Fruit fly (Drosophila melanogaster) whole organism, prepupa: ENCODE measurements around the gene CG11700.

Experiments
- Blimp-1 ChIP-seq: fragments of 200-800 bp; sonication (Bioruptor generic); optimal IDR thresholded peaks from 3 replicates; lab custom pipeline; 2017; ENCODE audit warnings: missing biosample characterization, missing genetic modification characterization, mild to moderate bottlenecking, moderate library complexity, missing genetic modification reagents
- CG10631 ChIP-seq: fragments of 200-800 bp; sonication (Bioruptor generic); optimal IDR thresholded peaks from 2 replicates; lab custom pipeline; 2016; ENCODE audit warnings: missing biosample characterization, missing genetic modification characterization
- CG15336 ChIP-seq: fragments of 200-800 bp; sonication (Bioruptor generic); IDR thresholded peaks from 2 replicates; pipeline ENCODE4 v1.3.6; 2022; ENCODE audit warnings: missing biosample characterization, missing genetic modification characterization
- CG1621 ChIP-seq: fragments of 200-800 bp; sonication (Bioruptor generic); optimal IDR thresholded peaks from 3 replicates; lab custom pipeline; 2018; ENCODE audit warnings: missing biosample characterization, mild to moderate bottlenecking, missing genetic modification characterization
- CG16779 ChIP-seq: fragments of 200-800 bp; sonication (Bioruptor generic); optimal IDR thresholded peaks from 3 replicates; lab custom pipeline; 2017; ENCODE audit warnings: missing biosample characterization, mild to moderate bottlenecking, missing genetic modification characterization
- CG32006 ChIP-seq: fragments of 200-800 bp; sonication (Bioruptor generic); optimal IDR thresholded peaks from 3 replicates; lab custom pipeline; 2017; ENCODE audit warnings: missing biosample characterization, mild to moderate bottlenecking, missing genetic modification characterization
- CG34406 ChIP-seq: fragments of 200-800 bp; sonication (Bioruptor generic); optimal IDR thresholded peaks from 3 replicates; lab custom pipeline; 2016; ENCODE audit warnings: missing biosample characterization, missing genetic modification characterization
- CG3919 ChIP-seq: fragments of 200-800 bp; sonication (Bioruptor generic); optimal IDR thresholded peaks from 3 replicates; lab custom pipeline; 2016; ENCODE audit warnings: missing biosample characterization, missing genetic modification characterization
- CG4318 ChIP-seq: fragments of 200-800 bp; sonication (Bioruptor generic); optimal IDR thresholded peaks from 3 replicates; lab custom pipeline; 2017; ENCODE audit warnings: missing biosample characterization, mild to moderate bottlenecking, missing genetic modification characterization
- CG6163 ChIP-seq: fragments of 200-800 bp; sonication (Bioruptor generic); IDR thresholded peaks from 3 replicates; pipeline ENCODE4 v1.3.6; 2022; ENCODE audit warnings: missing biosample characterization, missing genetic modification characterization
- CG6276 ChIP-seq: fragments of 200-800 bp; sonication (Bioruptor generic); optimal IDR thresholded peaks from 2 replicates; lab custom pipeline; 2017; ENCODE audit warnings: missing biosample characterization, mild to moderate bottlenecking, missing genetic modification characterization
- CG6808 ChIP-seq: fragments of 200-800 bp; sonication (Bioruptor generic); optimal IDR thresholded peaks from 3 replicates; lab custom pipeline; 2017; ENCODE audit warnings: missing biosample characterization, missing genetic modification characterization, mild to moderate bottlenecking, moderate library complexity, missing genetic modification reagents
- CG6854 ChIP-seq: fragments of 200-800 bp; sonication (Bioruptor generic); optimal IDR thresholded peaks from 2 replicates; lab custom pipeline; 2017; ENCODE audit warnings: missing biosample characterization, mild to moderate bottlenecking, missing genetic modification characterization
- CG7368 ChIP-seq: fragments of 200-800 bp; sonication (Bioruptor generic); optimal IDR thresholded peaks from 3 replicates; lab custom pipeline; 2016; ENCODE audit warnings: missing biosample characterization, missing genetic modification characterization
- CG8119 ChIP-seq: fragments of 200-800 bp; sonication (Bioruptor generic); IDR thresholded peaks from 3 replicates; pipeline ENCODE4 v1.3.6; 2022; ENCODE audit warnings: missing biosample characterization, missing genetic modification characterization
- CG9139 ChIP-seq: fragments of 200-800 bp; sonication (Bioruptor generic); optimal IDR thresholded peaks from 3 replicates; lab custom pipeline; 2017; ENCODE audit warnings: missing biosample characterization, mild to moderate bottlenecking, missing genetic modification characterization
- Eip75B ChIP-seq: fragments of 200-800 bp; sonication (Bioruptor generic); optimal IDR thresholded peaks from 3 replicates; lab custom pipeline; 2016; ENCODE audit warnings: missing biosample characterization, missing genetic modification characterization
- Eip78C ChIP-seq: fragments of 200-800 bp; sonication (Bioruptor generic); peaks from one replicate; lab custom pipeline; 2016; ENCODE audit warnings: missing biosample characterization, missing genetic modification characterization
- Ets21C ChIP-seq: fragments of 200-800 bp; sonication (Bioruptor generic); optimal IDR thresholded peaks from 3 replicates; lab custom pipeline; 2016; ENCODE audit warnings: missing biosample characterization, missing genetic modification characterization
- Ets96B ChIP-seq: fragments of 200-800 bp; optimal IDR thresholded peaks from 2 replicates; lab custom pipeline; 2019; ENCODE audit warnings: missing biosample characterization, mild to moderate bottlenecking, missing genetic modification characterization, moderate library complexity
- Gug ChIP-seq: fragments of 200-800 bp; sonication (Bioruptor generic); IDR thresholded peaks from 2 replicates; pipeline ENCODE4 v1.3.6; 2022; ENCODE audit warnings: missing biosample characterization, missing genetic modification characterization
- Hr38 ChIP-seq: sonication (Bioruptor generic); optimal IDR thresholded peaks from 2 replicates; lab custom pipeline; 2016; ENCODE audit warnings: missing biosample characterization, missing genetic modification characterization
- Hr4 ChIP-seq: fragments of 200-800 bp; sonication (Bioruptor generic); optimal IDR thresholded peaks from 3 replicates; lab custom pipeline; 2016; ENCODE audit warnings: missing biosample characterization, missing genetic modification characterization
- Lpt ChIP-seq: fragments of 200-800 bp; sonication (Bioruptor generic); optimal IDR thresholded peaks from 3 replicates; lab custom pipeline; 2016; ENCODE audit warnings: missing biosample characterization, missing genetic modification characterization
- Met ChIP-seq: fragments of 200-800 bp; sonication (Bioruptor generic); optimal IDR thresholded peaks from 3 replicates; lab custom pipeline; 2016; ENCODE audit warnings: missing biosample characterization, missing genetic modification characterization
- OdsH ChIP-seq: fragments of 200-800 bp; sonication (Bioruptor generic); optimal IDR thresholded peaks from 3 replicates; lab custom pipeline; 2016; ENCODE audit warnings: missing biosample characterization, missing genetic modification characterization
- Sox102F ChIP-seq: fragments of 200-800 bp; sonication (Bioruptor generic); optimal IDR thresholded peaks from 2 replicates; lab custom pipeline; 2016; ENCODE audit warnings: missing biosample characterization, mild to moderate bottlenecking, missing genetic modification characterization
- Sox14 ChIP-seq: fragments of 200-800 bp; sonication (Bioruptor generic); optimal IDR thresholded peaks from 3 replicates; lab custom pipeline; 2016; ENCODE audit warnings: missing biosample characterization, missing genetic modification characterization
- Sox15 ChIP-seq: fragments of 200-800 bp; sonication (Bioruptor generic); optimal IDR thresholded peaks from 3 replicates; lab custom pipeline; 2016; ENCODE audit warnings: missing biosample characterization, missing genetic modification characterization
- acj6 ChIP-seq: fragments of 200-800 bp; sonication (Bioruptor generic); optimal IDR thresholded peaks from 3 replicates; lab custom pipeline; 2016; ENCODE audit warnings: missing biosample characterization, missing genetic modification characterization
- cyc ChIP-seq: fragments of 200-800 bp; sonication (Bioruptor generic); optimal IDR thresholded peaks from 3 replicates; lab custom pipeline; 2016; ENCODE audit warnings: missing biosample characterization, missing genetic modification characterization
- dac ChIP-seq: fragments of 200-800 bp; sonication (Bioruptor generic); optimal IDR thresholded peaks from 2 replicates; lab custom pipeline; 2017; ENCODE audit warnings: missing biosample characterization, mild to moderate bottlenecking, missing genetic modification characterization
- eg ChIP-seq: fragments of 200-800 bp; sonication (Bioruptor generic); IDR thresholded peaks from 3 replicates; pipeline ENCODE4 v1.3.6; 2022; ENCODE audit warnings: missing biosample characterization, missing genetic modification characterization
- esn ChIP-seq: fragments of 200-800 bp; sonication (Bioruptor generic); optimal IDR thresholded peaks from 2 replicates; lab custom pipeline; 2016; ENCODE audit warnings: missing biosample characterization, mild to moderate bottlenecking, missing genetic modification characterization, moderate library complexity
- fd59A ChIP-seq: fragments of 200-800 bp; sonication (Bioruptor generic); optimal IDR thresholded peaks from 2 replicates; lab custom pipeline; 2017; ENCODE audit warnings: missing biosample characterization, mild to moderate bottlenecking, missing genetic modification characterization, missing genetic modification reagents
- fkh ChIP-seq: fragments of 200-800 bp; sonication (Bioruptor generic); optimal IDR thresholded peaks from 3 replicates; lab custom pipeline; 2017; ENCODE audit warnings: missing biosample characterization, mild to moderate bottlenecking, missing genetic modification characterization, moderate library complexity
- lz ChIP-seq: fragments of 200-800 bp; sonication (Bioruptor generic); optimal IDR thresholded peaks from 3 replicates; lab custom pipeline; 2016; ENCODE audit warnings: missing biosample characterization, missing genetic modification characterization
- net ChIP-seq: fragments of 200-800 bp; sonication (Bioruptor generic); optimal IDR thresholded peaks from 3 replicates; lab custom pipeline; 2016; ENCODE audit warnings: missing biosample characterization, missing genetic modification characterization
- pdm3 ChIP-seq: fragments of 200-800 bp; sonication (Bioruptor generic); optimal IDR thresholded peaks from 3 replicates; lab custom pipeline; 2016; ENCODE audit warnings: missing biosample characterization, missing genetic modification characterization
- salr ChIP-seq, 2 experiments: fragments of 200-800 bp; sonication (Bioruptor generic); optimal IDR thresholded peaks; 3 replicates each; lab custom pipeline; 2016 to 2018; ENCODE audit warnings: missing biosample characterization in 2 of 2, missing genetic modification characterization in 2 of 2, mild to moderate bottlenecking in 1 of 2
- svp ChIP-seq: fragments of 200-800 bp; sonication (Bioruptor generic); peaks from one replicate; lab custom pipeline; 2016; ENCODE audit warnings: missing biosample characterization, missing genetic modification characterization
- vri ChIP-seq: fragments of 200-800 bp; sonication (Bioruptor generic); optimal IDR thresholded peaks from 3 replicates; lab custom pipeline; 2016; ENCODE audit warnings: missing biosample characterization, mild to moderate bottlenecking, missing genetic modification characterization

Gene CG11700

dm6 chrX:6304203-6304602, 20.8 kb upstream of the CG11700 start (continued):
- TF ChIP-seq acj6: no peak

dm6 chrX:6303675-6304074, 20.3 kb upstream of the CG11700 start, which contains the start of gene CG3823:
Gene CG3823, plus strand, starts transcription at chrX:6303975.
- TF ChIP-seq CG6163 (GFP tag; lab: Robert Waterston, UW) (peak; percentile 21; the same call in 1 of the 3 replicates), vri (no peak), CG34406 (no peak), Hr38 (GFP tag; lab: Kevin White, UChicago) (no peak)
- TF ChIP-seq, all 60 proteins: peak for 1

- TF ChIP-seq fd59A (GFP tag; lab: Kevin White, UChicago) (no peak), Ets21C (GFP tag; lab: Kevin White, UChicago) (no peak), CG15336 (GFP tag; lab: Robert Waterston, UW) (0 out of 2 replicates have a peak, but pooled peaks have one; percentile 20), CG6808 (GFP tag; lab: Kevin White, UChicago) (no peak), Eip78C (GFP tag; lab: Kevin White, UChicago) (peak; percentile 15), eg (0 out of 3 replicates have a peak, but pooled peaks have one; percentile 8), pdm3 (GFP tag; lab: Kevin White, UChicago) (peak; percentile 39), OdsH (GFP tag; lab: Kevin White, UChicago) (peak; percentile 5), Hr4 (GFP tag; lab: Kevin White, UChicago) (peak; percentile 70), dac (GFP tag; lab: Kevin White, UChicago) (peak; percentile 52), CG8119 (GFP tag; lab: Robert Waterston, UW) (peak; percentile 61; the same call in 2 of the 3 replicates), CG32006 (GFP tag; lab: Kevin White, UChicago) (peak; percentile 74), CG6854 (GFP tag; lab: Kevin White, UChicago) (no peak)
Measured at dm6 chrX:6303196-6303595, 19.8 kb upstream of the CG11700 start.

dm6 chrX:6301052-6301451, 17.7 kb upstream of the CG11700 start, which contains the start of gene CG12219:
Gene CG12219, minus strand, starts transcription at chrX:6301285.
- no peak for TF ChIP-seq Lpt (GFP tag; lab: Kevin White, UChicago)
- TF ChIP-seq Hr4 (GFP tag; lab: Kevin White, UChicago): no peak
- no peak for TF ChIP-seq CG9139
- no peak for TF ChIP-seq cyc
- no peak for TF ChIP-seq svp (GFP tag; lab: Kevin White, UChicago)
- no peak for TF ChIP-seq CG8119 (GFP tag; lab: Robert Waterston, UW)
- no peak for TF ChIP-seq Sox15
- TF ChIP-seq Sox102F (GFP tag; lab: Kevin White, UChicago): no peak
- TF ChIP-seq Blimp-1 (GFP tag; lab: Kevin White, UChicago): no peak
- TF ChIP-seq CG1621 (tag; lab: Kevin White, UChicago): no peak
- no peak for TF ChIP-seq CG4318 (GFP tag; lab: Kevin White, UChicago)
- no peak for TF ChIP-seq Sox14 (GFP tag; lab: Kevin White, UChicago)
- TF ChIP-seq CG7368 (GFP tag; lab: Kevin White, UChicago): no peak
- no peak for TF ChIP-seq CG32006 (GFP tag; lab: Kevin White, UChicago)
- no peak for TF ChIP-seq OdsH (GFP tag; lab: Kevin White, UChicago)
- no peak for TF ChIP-seq fd59A (GFP tag; lab: Kevin White, UChicago)
- no peak for TF ChIP-seq Eip75B
- TF ChIP-seq, all 60 proteins: peak for 0

dm6 chrX:6295129-6295539, 11.8 kb upstream of the CG11700 start, which contains the start of the genes CG15891 and CG3815:
Gene CG15891, minus strand, starts transcription at chrX:6295345.
Gene CG3815, plus strand, starts transcription at chrX:6295389.
- TF ChIP-seq Hr4 (GFP tag; lab: Kevin White, UChicago) (no peak), svp (GFP tag; lab: Kevin White, UChicago) (no peak), Ets96B (tag; lab: Kevin White, UChicago) (peak; percentile 35), net (GFP tag; lab: Kevin White, UChicago) (no peak), cyc (peak; percentile 50), Eip78C (GFP tag; lab: Kevin White, UChicago) (no peak), pdm3 (GFP tag; lab: Kevin White, UChicago) (no peak), CG10631 (GFP tag; lab: Kevin White, UChicago) (no peak), CG16779 (tag; lab: Kevin White, UChicago) (no peak), esn (GFP tag; lab: Kevin White, UChicago) (peak; percentile 60), fkh (GFP tag; lab: Kevin White, UChicago) (no peak), Met (no peak), OdsH (GFP tag; lab: Kevin White, UChicago) (no peak), CG7368 (GFP tag; lab: Kevin White, UChicago) (no peak), lz (peak; percentile 53), Hr38 (GFP tag; lab: Kevin White, UChicago) (no peak), CG3919 (GFP tag; lab: Kevin White, UChicago) (no peak), salr (GFP tag; optimal IDR thresholded peaks at IDR 0.05; lab: Kevin White, UChicago) (no peak), Eip75B (no peak), Lpt (GFP tag; lab: Kevin White, UChicago) (no peak), fd59A (GFP tag; lab: Kevin White, UChicago) (no peak), CG6276 (GFP tag; lab: Kevin White, UChicago) (no peak), vri (no peak), Sox102F (GFP tag; lab: Kevin White, UChicago) (no peak), Gug (GFP tag; lab: Robert Waterston, UW) (no peak)
